Worm (Caenorhabditis elegans): ENCODE results near the gene K02D10.1.

DNA sequence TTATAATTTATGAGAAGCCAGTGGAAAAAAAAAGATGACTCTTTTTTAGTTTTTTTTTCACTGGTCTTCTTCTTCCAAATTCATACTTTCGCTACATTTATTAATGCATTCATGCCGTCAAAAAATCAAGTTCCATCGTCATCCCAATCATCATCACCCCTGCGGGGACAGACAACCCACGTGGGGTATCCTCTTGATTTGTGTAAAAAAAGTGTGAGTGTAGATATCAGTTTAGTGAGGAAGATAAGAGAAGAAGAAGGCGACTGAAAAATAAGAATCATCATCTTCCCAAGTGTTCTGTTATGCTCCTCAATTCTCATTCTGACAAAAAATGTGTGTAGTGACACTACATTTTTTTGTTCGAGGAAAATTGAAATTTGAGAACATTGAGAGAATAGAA lies 37.4 kb upstream of the K02D10.1 start:
- TF ChIP-seq snpc-4 (tag; optimal IDR thresholded peaks at IDR 0.05): no peak
- no peak for TF ChIP-seq unc-62 (GFP tag; optimal IDR thresholded peaks at IDR 0.05)
- TF ChIP-seq elt-1 (tag; optimal IDR thresholded peaks at IDR 0.05; ENCODE audit: borderline replicate concordance, insufficient read depth): no peak
- no peak for TF ChIP-seq lsy-2 (tag; optimal IDR thresholded peaks at IDR 0.05)
- no peak for TF ChIP-seq pha-4 (tag; optimal IDR thresholded peaks at IDR 0.05)
- TF ChIP-seq hlh-1 (tag; optimal IDR thresholded peaks at IDR 0.05): no peak
- no peak for TF ChIP-seq flh-1 (GFP tag; optimal IDR thresholded peaks at IDR 0.05)
- no peak for TF ChIP-seq ces-1 (GFP tag; optimal IDR thresholded peaks at IDR 0.05)
- TF ChIP-seq nhr-237 (tag; optimal IDR thresholded peaks at IDR 0.05): no peak
- TF ChIP-seq nhr-12 (tag; optimal IDR thresholded peaks at IDR 0.05): no peak
- TF ChIP-seq ztf-11 (tag; optimal IDR thresholded peaks at IDR 0.05): no peak
- TF ChIP-seq lin-13 (tag; optimal IDR thresholded peaks at IDR 0.05): no peak
- TF ChIP-seq unc-39 (tag; optimal IDR thresholded peaks at IDR 0.05): no peak

Data from whole organism, mixed stage, embryonic.